Fruit fly (Drosophila melanogaster) Kc167 (cell line): ENCODE results near the gene CG4645.

Source experiments
- Myc ChIP-seq: fragments of >200 bp; optimal IDR thresholded peaks from 2 replicates; lab custom pipeline; 2017; ENCODE audit warnings: missing external identifiers
- Sin3A ChIP-seq: fragments of >200 bp; optimal IDR thresholded peaks from 2 replicates; lab custom pipeline; 2018; ENCODE audit warnings: missing external identifiers
- h ChIP-seq: fragments of >200 bp; optimal IDR thresholded peaks from 3 replicates; lab custom pipeline; 2018; ENCODE audit warnings: missing external identifiers
- insv ChIP-seq: fragments of >200 bp; optimal IDR thresholded peaks from 3 replicates; lab custom pipeline; 2018; ENCODE audit warnings: missing external identifiers
- psq ChIP-seq: fragments of >200 bp; optimal IDR thresholded peaks from 2 replicates; lab custom pipeline; 2017; ENCODE audit warnings: missing external identifiers
- ttk ChIP-seq: sonication (Bioruptor generic); optimal IDR thresholded peaks from 2 replicates; lab custom pipeline; 2017; ENCODE audit warnings: missing external identifiers

DNA sequence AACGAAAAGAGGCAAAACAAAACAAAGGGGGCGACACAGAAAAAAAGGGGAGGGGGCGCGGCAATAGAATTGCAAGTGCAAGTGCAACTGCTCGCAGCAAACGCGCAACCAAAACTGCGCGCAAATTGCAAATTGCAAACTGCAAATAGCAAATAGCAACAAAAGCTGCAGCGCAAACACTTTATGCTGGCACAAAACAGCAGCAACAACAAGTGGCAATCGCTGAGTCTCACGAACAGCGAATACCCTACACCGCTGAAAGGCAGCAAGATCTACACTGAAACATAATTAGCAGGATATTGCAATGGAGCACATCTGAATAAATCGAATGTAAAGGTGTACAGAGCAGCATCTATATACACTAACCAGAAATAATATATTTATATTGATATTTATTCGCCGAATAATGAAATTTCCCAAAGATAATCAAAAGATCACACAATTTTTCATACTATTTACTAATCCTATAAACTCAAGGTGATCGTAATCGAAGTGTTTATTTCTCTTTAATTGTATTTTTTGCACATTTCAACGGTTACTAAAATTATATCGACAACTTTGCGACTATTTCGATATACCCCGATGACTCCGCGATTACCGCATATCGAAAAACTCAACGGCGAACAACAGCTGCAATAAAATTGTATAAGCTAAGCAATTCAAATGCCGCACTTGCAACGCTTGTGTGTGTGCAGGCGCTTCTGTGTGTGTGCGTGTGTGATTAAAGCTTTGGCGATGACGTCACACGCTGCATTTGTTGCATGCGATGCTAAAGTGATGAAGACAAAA lies 3.7 kb upstream of the CG4645 start, which contains the start of gene CG4404:
- TF ChIP-seq psq (lab: Kevin White, UChicago) = no peak
- TF ChIP-seq h (lab: Kevin White, UChicago) = no peak
- no peak for TF ChIP-seq insv (lab: Kevin White, UChicago)
- no peak for TF ChIP-seq Myc (lab: Kevin White, UChicago)
- no peak for TF ChIP-seq ttk (lab: Kevin White, UChicago)
- TF ChIP-seq Sin3A (lab: Kevin White, UChicago) = no peak
